Fruit fly (Drosophila melanogaster) whole organism, pupa: ENCODE measurements around the gene CG14711.

Experiments used
- CG17806 ChIP-seq: fragments of 200-800 bp; sonication (Bioruptor generic); optimal IDR thresholded peaks from 2 replicates; lab custom pipeline; 2018; ENCODE audit warnings: missing biosample characterization, mild to moderate bottlenecking, missing genetic modification characterization, moderate library complexity
- CG32121 ChIP-seq: fragments of 200-800 bp; sonication (Bioruptor generic); IDR thresholded peaks from 2 replicates; pipeline ENCODE4 v1.3.6; 2022; ENCODE audit warnings: missing biosample characterization, missing genetic modification characterization
- CG4496 ChIP-seq: fragments of 200-800 bp; sonication (Bioruptor generic); IDR thresholded peaks from 3 replicates; pipeline ENCODE4 v1.3.6; 2022; ENCODE audit warnings: missing biosample characterization, missing genetic modification characterization
- Ets98B ChIP-seq: fragments of 200-800 bp; sonication (Bioruptor generic); IDR thresholded peaks from 2 replicates; pipeline ENCODE4 v1.3.6; 2022; ENCODE audit warnings: missing biosample characterization, missing genetic modification characterization
- rn ChIP-seq: fragments of 200-800 bp; sonication (Bioruptor generic); IDR thresholded peaks from 2 replicates; pipeline ENCODE4 v1.3.6; 2022; ENCODE audit warnings: missing biosample characterization, missing genetic modification characterization

dm6 chr3R:11663441-11663840 lies 40.3 kb downstream of the CG14711 start:
- TF ChIP-seq Ets98B (GFP tag; lab: Robert Waterston, UW) = no peak
- no peak for TF ChIP-seq CG4496 (GFP tag; lab: Robert Waterston, UW)
- TF ChIP-seq CG17806 (tag; lab: Kevin White, UChicago) = peak; percentile 3
- TF ChIP-seq rn (GFP tag; lab: Robert Waterston, UW) = no peak
- TF ChIP-seq CG32121 (GFP tag; lab: Robert Waterston, UW) = no peak
